Worm (Caenorhabditis elegans): ENCODE data around the gene F49C12.11.

DNA sequence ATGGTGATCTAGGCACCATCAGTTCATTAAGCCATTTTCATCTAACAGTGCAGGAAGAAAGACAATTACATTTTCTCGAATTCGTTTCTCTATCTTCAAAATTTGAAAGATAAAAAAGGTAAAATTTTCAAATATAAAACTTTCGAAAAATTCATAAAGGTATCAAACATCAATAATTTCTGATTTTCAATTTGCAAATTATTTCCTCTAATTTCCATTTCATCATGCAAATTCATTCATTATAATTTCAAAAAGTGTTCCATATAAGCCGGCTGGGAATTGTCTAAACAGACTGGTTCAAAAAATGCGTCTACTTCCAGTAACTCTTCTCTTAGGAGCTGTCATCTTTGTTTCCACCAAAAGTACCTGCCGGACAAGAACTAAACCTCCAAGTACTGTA, 8.5 kb downstream of the F49C12.11 start, which contains the start of gene clec-183:
- TF ChIP-seq blmp-1 (tag; optimal IDR thresholded peaks at IDR 0.05; ENCODE audit: insufficient read depth) (no peak), R02D3.7 (tag; optimal IDR thresholded peaks at IDR 0.05) (no peak), nhr-11 (tag; optimal IDR thresholded peaks at IDR 0.05) (no peak), lsy-2 (tag; optimal IDR thresholded peaks at IDR 0.05) (no peak), skn-1 (tag; optimal IDR thresholded peaks at IDR 0.05) (no peak), elt-3 (tag; optimal IDR thresholded peaks at IDR 0.05) (no peak), lin-39 (tag; optimal IDR thresholded peaks at IDR 0.05) (no peak), mdl-1 (tag; optimal IDR thresholded peaks at IDR 0.05) (no peak)
